Fruit fly (Drosophila melanogaster): ENCODE results near the gene CG18302.

- TF ChIP-seq Snoo (tag; optimal IDR thresholded peaks at IDR 0.05) (no peak), Ets98B (GFP tag; IDR thresholded peaks at IDR 0.05) (no peak), Pif1B (GFP tag; optimal IDR thresholded peaks at IDR 0.05) (no peak), EcR (GFP tag; optimal IDR thresholded peaks at IDR 0.05) (no peak), CG17806 (tag; optimal IDR thresholded peaks at IDR 0.05) (no peak), CG32121 (GFP tag; IDR thresholded peaks at IDR 0.05) (no peak), CG4496 (GFP tag; IDR thresholded peaks at IDR 0.05) (no peak), rn (GFP tag; IDR thresholded peaks at IDR 0.05) (no peak), CG9948 (tag; optimal IDR thresholded peaks at IDR 0.05) (no peak)
Observed at dm6 chr2L:10488484-10489223, 45.5 kb upstream of the CG18302 start, which contains the start of the genes Cog4 and CG6144.

Data from whole organism, pupa.